Fruit fly (Drosophila melanogaster): ENCODE results near the gene CycE.

Gene CycE

dm6 chr2L:15747394-15748260 is at the start of gene CycE:
TSS of gene CycE (minus strand) at chr2L:15748150.
- no peak for TF ChIP-seq CG17801 (GFP tag; optimal IDR thresholded peaks at IDR 0.05; ENCODE audit: partially characterized antibody)

dm6 chr2L:15796300-15796699 is 48.4 kb upstream of the CycE start:
- no peak for TF ChIP-seq CG17801 (GFP tag; optimal IDR thresholded peaks at IDR 0.05; ENCODE audit: partially characterized antibody)

- no peak for TF ChIP-seq CG17801 (GFP tag; optimal IDR thresholded peaks at IDR 0.05; ENCODE audit: partially characterized antibody)
Measured at dm6 chr2L:15783785-15784184, 35.8 kb upstream of the CycE start, which contains the start of gene t-Grip91. TSS of gene t-Grip91 (plus strand) at chr2L:15784085.

dm6 chr2L:15782996-15783395 is 35.0 kb upstream of the CycE start:
- no peak for TF ChIP-seq CG17801 (GFP tag; optimal IDR thresholded peaks at IDR 0.05; ENCODE audit: partially characterized antibody)

- TF ChIP-seq CG17801 (GFP tag; optimal IDR thresholded peaks at IDR 0.05; ENCODE audit: partially characterized antibody) = no peak
Measured at dm6 chr2L:15776752-15777151, 28.8 kb upstream of the CycE start, which contains the start of gene CG43760. TSS of gene CG43760 (minus strand) at chr2L:15776852.

- no peak for TF ChIP-seq CG17801 (GFP tag; optimal IDR thresholded peaks at IDR 0.05; ENCODE audit: partially characterized antibody)
Measured at dm6 chr2L:15773013-15773412, 25.1 kb upstream of the CycE start, which contains the start of gene CG31826. TSS of gene CG31826 (minus strand) at chr2L:15773113.

- no peak for TF ChIP-seq CG17801 (GFP tag; optimal IDR thresholded peaks at IDR 0.05; ENCODE audit: partially characterized antibody)
Measured at dm6 chr2L:15770978-15771377, 23.0 kb upstream of the CycE start, which contains the start of gene Ku80. TSS of gene Ku80 (minus strand) at chr2L:15771159.

- TF ChIP-seq CG17801 (GFP tag; optimal IDR thresholded peaks at IDR 0.05; ENCODE audit: partially characterized antibody) = no peak
Measured at dm6 chr2L:15768097-15768496, 20.1 kb upstream of the CycE start, which contains the start of gene wek. TSS of gene wek (minus strand) at chr2L:15768349.

dm6 chr2L:15764029-15764428 is 16.1 kb upstream of the CycE start, which contains the start of gene CG3793:
TSS of gene CG3793 (plus strand) at chr2L:15764220.
- no peak for TF ChIP-seq CG17801 (GFP tag; optimal IDR thresholded peaks at IDR 0.05; ENCODE audit: partially characterized antibody)

- TF ChIP-seq CG17801 (GFP tag; optimal IDR thresholded peaks at IDR 0.05; ENCODE audit: partially characterized antibody) = no peak
Measured at dm6 chr2L:15763401-15763800, 15.5 kb upstream of the CycE start.

- peak; percentile 29 for TF ChIP-seq CG17801 (GFP tag; optimal IDR thresholded peaks at IDR 0.05; ENCODE audit: partially characterized antibody)
Measured at dm6 chr2L:15762466-15762865, 14.5 kb upstream of the CycE start, which contains the start of gene Gli. TSS of gene Gli (minus strand) at chr2L:15762758.

dm6 chr2L:15761409-15762407 is 13.8 kb upstream of the CycE start:
- TF ChIP-seq CG17801 (GFP tag; optimal IDR thresholded peaks at IDR 0.05; ENCODE audit: partially characterized antibody) = peak; percentile 37

- TF ChIP-seq CG17801 (GFP tag; optimal IDR thresholded peaks at IDR 0.05; ENCODE audit: partially characterized antibody) = no peak
Measured at dm6 chr2L:15760666-15761065, 12.7 kb upstream of the CycE start.

dm6 chr2L:15752096-15752495 is 4.1 kb upstream of the CycE start, which contains the start of gene Mtr4:
TSS of gene Mtr4 (plus strand) at chr2L:15752263.
- TF ChIP-seq CG17801 (GFP tag; optimal IDR thresholded peaks at IDR 0.05; ENCODE audit: partially characterized antibody) = no peak

dm6 chr2L:15751259-15751555 is 3.3 kb upstream of the CycE start:
- TF ChIP-seq CG17801 (GFP tag; optimal IDR thresholded peaks at IDR 0.05; ENCODE audit: partially characterized antibody) = no peak
